Worm (Caenorhabditis elegans) whole organism, midembryonic: ENCODE measurements around the gene srx-2.

ENCODE experiments used
- T22C8.4 ChIP-seq: fragments of 200-800 bp; sonication (Bioruptor generic); IDR thresholded peaks from 2 replicates; pipeline ENCODE4 v1.3.6; 2022; ENCODE audit warnings: missing genetic modification characterization, missing compliant biosample characterization
- cog-1 ChIP-seq: sonication (generic microtip); optimal IDR thresholded peaks from 2 replicates; lab custom pipeline; 2016; ENCODE audit warnings: missing genetic modification characterization, missing compliant biosample characterization
- flt-1 ChIP-seq: fragments of 200-800 bp; sonication (Bioruptor generic); IDR thresholded peaks from 2 replicates; pipeline ENCODE4 v1.3.6; 2022; ENCODE audit warnings: missing genetic modification characterization, missing compliant biosample characterization
- klf-2 ChIP-seq: fragments of 200-800 bp; sonication (Bioruptor generic); conservative IDR thresholded peaks from 2 replicates; pipeline ENCODE4 v1.3.6; 2022; ENCODE audit warnings: missing genetic modification reagents, missing genetic modification characterization, missing compliant biosample characterization
- med-1 ChIP-seq: sonication (generic microtip); optimal IDR thresholded peaks from 2 replicates; lab custom pipeline; 2017; ENCODE audit warnings: missing genetic modification characterization, mild to moderate bottlenecking, missing compliant biosample characterization, antibody characterized with exemption, missing genetic modification reagents; ENCODE audit not compliant: insufficient read depth
- ref-1 ChIP-seq: fragments of 200-800 bp; sonication (Bioruptor generic); conservative IDR thresholded peaks from 2 replicates; pipeline ENCODE4 v1.3.6; 2022; ENCODE audit warnings: missing genetic modification reagents, missing genetic modification characterization, missing compliant biosample characterization
- tab-1 ChIP-seq: fragments of 200-800 bp; sonication (Bioruptor generic); IDR thresholded peaks from 2 replicates; pipeline ENCODE4 v1.3.6; 2022; ENCODE audit warnings: missing genetic modification characterization, missing compliant biosample characterization
- ztf-23 ChIP-seq: fragments of 200-800 bp; sonication (Bioruptor generic); IDR thresholded peaks from 2 replicates; pipeline ENCODE4 v1.3.6; 2022; ENCODE audit warnings: missing genetic modification reagents, missing genetic modification characterization, missing compliant biosample characterization
- ztf-29 ChIP-seq: fragments of 200-800 bp; sonication (Bioruptor generic); IDR thresholded peaks from 2 replicates; pipeline ENCODE4 v1.3.6; 2022; ENCODE audit warnings: missing genetic modification reagents, missing genetic modification characterization, missing compliant biosample characterization

srx-2 gene

DNA sequence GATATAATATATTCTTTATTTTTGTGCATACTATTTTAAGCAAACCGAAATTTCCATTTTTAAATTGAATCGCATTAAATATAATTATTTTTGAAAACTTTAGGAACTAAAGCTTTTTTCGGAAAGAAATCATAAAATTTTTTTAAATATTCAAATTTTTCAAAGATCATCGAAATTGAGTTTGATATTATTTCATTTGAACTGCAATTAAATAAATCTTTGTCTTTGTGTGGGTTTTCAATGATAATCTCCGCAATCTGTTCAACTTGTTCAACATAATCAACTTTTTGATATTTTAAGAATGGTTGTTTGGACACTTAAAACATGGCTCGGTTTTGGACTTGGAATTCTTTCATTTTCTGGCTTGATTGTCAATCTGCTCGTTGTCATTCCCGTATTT lies at the start of gene srx-2:
TSS of gene srx-2 (plus strand) at position 301 of the 400 bp plus-strand sequence.
- TF ChIP-seq flt-1 (GFP tag; lab: Robert Waterston, UW) (no peak), klf-2 (GFP tag; lab: Robert Waterston, UW) (no peak), ref-1 (GFP tag; lab: Robert Waterston, UW) (no peak), ztf-29 (GFP tag; lab: Robert Waterston, UW) (no peak), ztf-23 (no peak), tab-1 (GFP tag; lab: Robert Waterston, UW) (no peak), med-1 (GFP tag; lab: Kevin White, UChicago) (no peak), T22C8.4 (GFP tag; lab: Robert Waterston, UW) (no peak), cog-1 (tag; lab: Kevin White, UChicago) (no peak)

DNA sequence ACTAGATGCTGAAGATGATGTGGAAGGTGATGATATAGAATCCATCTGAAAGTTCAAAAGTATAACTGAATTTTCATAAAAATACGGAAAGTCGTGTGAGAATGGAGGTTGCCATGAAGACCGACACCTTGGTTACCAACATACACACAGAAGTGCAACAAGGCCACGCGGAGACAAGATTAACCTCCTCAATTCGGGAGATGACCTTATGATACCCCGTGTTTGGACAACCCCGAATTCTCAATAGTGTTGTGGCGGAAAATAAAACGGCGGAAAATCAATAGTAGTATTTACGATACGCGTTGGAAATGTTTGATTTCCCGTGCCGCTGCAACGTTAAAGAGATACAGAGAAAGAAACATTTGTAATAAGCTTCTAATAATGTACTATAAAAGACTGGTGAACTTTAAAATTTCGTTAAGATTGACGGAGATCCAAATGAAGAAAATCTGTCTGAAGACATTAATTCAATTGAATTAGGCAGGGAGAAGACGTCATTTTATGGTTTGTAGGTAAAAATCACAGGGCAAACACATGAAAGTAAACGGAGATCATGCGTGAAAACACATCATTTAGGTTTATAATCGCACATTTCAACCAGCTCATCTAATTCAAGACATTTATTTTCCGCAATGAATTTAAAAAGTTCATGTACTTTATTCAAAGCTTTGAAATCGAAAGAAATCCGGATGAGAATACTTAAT lies 45.1 kb upstream of the srx-2 start, which contains the start of gene nhr-44:
TSS of gene nhr-44 (minus strand) at position 51 of the 704 bp plus-strand sequence.
- TF ChIP-seq T22C8.4 (GFP tag; lab: Robert Waterston, UW) (no peak), flt-1 (GFP tag; lab: Robert Waterston, UW) (no peak), ref-1 (GFP tag; lab: Robert Waterston, UW) (no peak), cog-1 (tag; lab: Kevin White, UChicago) (no peak), ztf-23 (no peak), ztf-29 (GFP tag; lab: Robert Waterston, UW) (no peak)

DNA sequence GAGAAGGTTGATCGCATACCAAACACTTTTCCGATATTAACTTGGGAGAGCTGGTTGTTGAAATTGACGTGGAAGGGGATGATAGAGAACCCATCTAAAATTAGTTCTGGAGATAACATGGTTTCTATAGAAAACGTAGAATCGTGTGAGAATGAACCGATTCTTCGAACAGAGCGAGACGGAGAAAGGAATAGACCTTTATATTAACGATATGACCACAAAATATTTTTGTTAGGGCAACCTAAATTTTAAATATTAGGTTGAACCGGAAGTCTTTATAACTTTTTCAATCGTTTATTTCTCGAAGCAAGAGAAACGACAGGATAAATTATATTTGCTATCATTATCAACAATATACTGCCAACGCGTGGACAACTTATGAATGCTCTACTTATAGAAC lies 43.2 kb upstream of the srx-2 start, which contains the start of gene nhr-219:
TSS of gene nhr-219 (minus strand) at position 101 of the 400 bp plus-strand sequence.
- TF ChIP-seq med-1 (GFP tag; lab: Kevin White, UChicago): no peak
- TF ChIP-seq T22C8.4 (GFP tag; lab: Robert Waterston, UW): no peak
- TF ChIP-seq ztf-23: no peak
- TF ChIP-seq klf-2 (GFP tag; lab: Robert Waterston, UW): no peak
- TF ChIP-seq tab-1 (GFP tag; lab: Robert Waterston, UW): no peak
- no peak for TF ChIP-seq ztf-29 (GFP tag; lab: Robert Waterston, UW)
- no peak for TF ChIP-seq ref-1 (GFP tag; lab: Robert Waterston, UW)
- TF ChIP-seq cog-1 (tag; lab: Kevin White, UChicago): no peak
- TF ChIP-seq flt-1 (GFP tag; lab: Robert Waterston, UW): no peak

DNA sequence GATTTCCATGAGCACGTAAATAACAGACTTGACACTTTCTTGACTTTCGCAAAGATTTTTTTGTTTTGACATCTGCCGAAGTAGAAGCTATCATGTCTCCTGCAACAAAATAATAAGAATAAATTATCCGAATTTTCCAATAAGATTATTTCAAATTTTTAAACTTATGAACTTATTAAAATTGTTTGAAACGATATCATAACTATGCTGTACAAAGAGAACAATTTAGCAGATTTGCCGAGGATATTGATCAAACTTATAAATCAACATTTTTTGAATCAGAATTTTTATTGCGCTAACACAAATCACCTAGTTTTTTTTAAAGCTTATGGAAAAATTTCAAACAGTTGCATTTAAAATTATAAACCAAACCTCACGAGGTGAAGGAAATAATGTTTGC lies 37.0 kb upstream of the srx-2 start, which contains the start of gene nhr-195:
TSS of gene nhr-195 (minus strand) at position 101 of the 400 bp plus-strand sequence.
- no peak for TF ChIP-seq ztf-29 (GFP tag; lab: Robert Waterston, UW)
- no peak for TF ChIP-seq klf-2 (GFP tag; lab: Robert Waterston, UW)
- TF ChIP-seq tab-1 (GFP tag; lab: Robert Waterston, UW): no peak
- TF ChIP-seq flt-1 (GFP tag; lab: Robert Waterston, UW): no peak
- no peak for TF ChIP-seq cog-1 (tag; lab: Kevin White, UChicago)
- no peak for TF ChIP-seq med-1 (GFP tag; lab: Kevin White, UChicago)

DNA sequence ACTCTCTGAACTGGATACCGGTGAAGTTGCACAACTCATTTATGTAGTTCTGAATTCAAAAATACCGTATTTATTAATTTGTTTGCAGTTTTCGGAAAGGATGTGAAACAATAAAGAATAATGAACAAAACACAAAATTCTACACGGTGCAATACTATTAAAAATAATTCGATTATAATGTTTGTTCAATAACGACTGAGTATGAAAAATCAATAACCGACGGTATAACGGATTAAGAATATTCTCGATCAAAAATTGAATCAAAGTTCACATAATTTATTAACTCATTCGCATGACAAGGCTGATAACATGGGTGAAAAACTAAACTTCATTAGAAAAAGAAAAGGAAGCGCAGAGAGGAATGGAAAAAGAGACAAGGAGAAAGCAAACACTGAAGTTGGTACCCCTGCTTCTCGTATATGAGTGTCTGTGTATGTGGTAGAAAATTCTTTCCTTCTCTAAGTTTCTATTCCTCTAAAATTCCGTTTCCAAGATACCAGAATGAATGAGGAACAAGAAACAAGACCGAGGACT lies 34.3 kb upstream of the srx-2 start, which contains the start of gene nhr-143:
TSS of gene nhr-143 (minus strand) at position 51 of the 534 bp plus-strand sequence.
- TF ChIP-seq med-1 (GFP tag; lab: Kevin White, UChicago) (no peak), flt-1 (GFP tag; lab: Robert Waterston, UW) (no peak), ztf-29 (GFP tag; lab: Robert Waterston, UW) (no peak)

DNA sequence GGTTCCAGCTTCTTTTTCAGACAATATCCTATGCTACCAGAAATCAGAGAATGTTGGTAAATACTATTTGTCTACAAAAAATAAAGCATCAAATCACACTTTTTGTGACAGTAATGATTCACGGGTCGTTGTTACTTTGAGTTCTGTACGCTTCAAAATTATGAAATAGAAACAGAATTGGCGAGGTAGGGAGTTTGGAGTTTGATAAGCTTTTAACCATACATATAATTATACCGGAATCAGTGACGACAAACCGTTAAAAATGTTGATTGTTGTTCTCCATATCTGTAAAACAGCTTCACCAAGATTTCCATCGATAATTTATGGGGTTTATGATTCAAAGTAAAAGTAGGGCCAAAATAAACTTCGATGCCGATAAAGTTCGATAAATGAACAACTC lies 31.4 kb upstream of the srx-2 start:
- TF ChIP-seq cog-1 (tag; lab: Kevin White, UChicago) (no peak), ztf-23 (no peak), ref-1 (GFP tag; lab: Robert Waterston, UW) (no peak), klf-2 (GFP tag; lab: Robert Waterston, UW) (no peak), flt-1 (GFP tag; lab: Robert Waterston, UW) (no peak), T22C8.4 (GFP tag; lab: Robert Waterston, UW) (no peak), ztf-29 (GFP tag; lab: Robert Waterston, UW) (no peak), med-1 (GFP tag; lab: Kevin White, UChicago) (no peak), tab-1 (GFP tag; lab: Robert Waterston, UW) (no peak)

DNA sequence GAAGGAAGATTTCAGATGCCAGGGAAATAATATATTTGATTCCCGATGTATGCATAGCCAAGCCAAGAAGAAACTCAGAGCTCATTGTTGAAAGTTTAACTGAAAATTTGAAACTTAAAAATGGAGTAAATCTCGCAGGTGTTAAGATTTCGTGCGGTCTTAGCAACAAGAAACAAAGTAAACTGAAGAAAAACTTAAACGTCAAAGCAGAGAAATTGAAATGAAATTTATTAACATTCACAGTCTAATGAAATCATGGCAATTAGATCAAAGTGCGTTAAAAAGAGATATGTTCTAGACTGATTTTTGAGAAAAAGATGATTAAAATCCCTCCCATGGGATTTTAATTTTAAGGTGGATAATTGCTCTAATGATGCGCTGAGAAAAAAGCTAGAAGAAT lies 28.4 kb upstream of the srx-2 start, which contains the start of gene str-84:
TSS of gene str-84 (minus strand) at position 101 of the 400 bp plus-strand sequence.
- TF ChIP-seq med-1 (GFP tag; lab: Kevin White, UChicago): no peak
- no peak for TF ChIP-seq tab-1 (GFP tag; lab: Robert Waterston, UW)
- TF ChIP-seq klf-2 (GFP tag; lab: Robert Waterston, UW): no peak
- no peak for TF ChIP-seq ztf-23
- TF ChIP-seq ref-1 (GFP tag; lab: Robert Waterston, UW): no peak
- no peak for TF ChIP-seq cog-1 (tag; lab: Kevin White, UChicago)
- no peak for TF ChIP-seq flt-1 (GFP tag; lab: Robert Waterston, UW)
- no peak for TF ChIP-seq ztf-29 (GFP tag; lab: Robert Waterston, UW)
- TF ChIP-seq T22C8.4 (GFP tag; lab: Robert Waterston, UW): no peak

DNA sequence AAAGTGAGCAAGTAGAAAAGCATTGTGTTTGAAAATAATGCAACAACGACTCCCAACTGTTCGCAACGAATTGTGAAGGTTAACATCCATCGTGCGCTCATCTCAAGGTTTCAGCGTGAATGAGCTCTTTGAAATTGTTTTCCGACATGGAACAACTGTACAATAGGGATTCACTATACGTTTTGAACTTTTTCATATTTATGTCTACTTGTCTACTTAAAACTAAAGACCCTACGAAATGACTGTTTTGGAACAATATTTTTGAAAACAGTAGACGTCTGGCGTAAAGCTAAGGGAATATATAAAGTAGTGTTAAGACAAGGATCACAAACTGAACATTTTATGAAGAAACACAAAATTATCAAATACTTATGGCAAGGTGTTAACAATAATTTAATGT lies 25.7 kb upstream of the srx-2 start, which contains the start of gene str-86:
TSS of gene str-86 (minus strand) at position 101 of the 400 bp plus-strand sequence.
- TF ChIP-seq cog-1 (tag; lab: Kevin White, UChicago) (no peak), med-1 (GFP tag; lab: Kevin White, UChicago) (no peak), ref-1 (GFP tag; lab: Robert Waterston, UW) (no peak), tab-1 (GFP tag; lab: Robert Waterston, UW) (no peak), klf-2 (GFP tag; lab: Robert Waterston, UW) (no peak), flt-1 (GFP tag; lab: Robert Waterston, UW) (no peak)

DNA sequence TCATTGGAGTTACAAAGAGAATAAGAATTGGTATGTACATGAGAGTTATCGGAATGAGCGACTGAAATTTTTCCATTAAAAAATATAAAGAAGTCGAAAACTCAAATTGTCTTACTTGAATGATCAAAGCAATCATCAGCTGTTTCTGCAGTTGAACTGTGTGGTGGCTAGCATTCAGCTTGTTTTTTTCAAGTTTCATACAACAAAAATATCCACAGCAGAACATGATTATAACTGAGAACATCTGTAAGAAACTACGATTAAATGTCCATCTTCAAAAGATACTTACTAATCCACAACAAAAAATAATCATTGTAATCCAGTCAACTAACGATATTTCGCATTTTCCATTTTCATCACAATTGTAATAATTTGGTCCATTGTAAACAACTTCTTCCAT lies 24.5 kb upstream of the srx-2 start:
- TF ChIP-seq tab-1 (GFP tag; lab: Robert Waterston, UW) (no peak), T22C8.4 (GFP tag; lab: Robert Waterston, UW) (no peak), med-1 (GFP tag; lab: Kevin White, UChicago) (no peak), cog-1 (tag; lab: Kevin White, UChicago) (no peak), flt-1 (GFP tag; lab: Robert Waterston, UW) (no peak), ztf-29 (GFP tag; lab: Robert Waterston, UW) (no peak), ref-1 (GFP tag; lab: Robert Waterston, UW) (no peak), ztf-23 (no peak), klf-2 (GFP tag; lab: Robert Waterston, UW) (no peak)
